Fruit fly (Drosophila melanogaster): ENCODE results near the gene NHP2.

Gene NHP2

DNA sequence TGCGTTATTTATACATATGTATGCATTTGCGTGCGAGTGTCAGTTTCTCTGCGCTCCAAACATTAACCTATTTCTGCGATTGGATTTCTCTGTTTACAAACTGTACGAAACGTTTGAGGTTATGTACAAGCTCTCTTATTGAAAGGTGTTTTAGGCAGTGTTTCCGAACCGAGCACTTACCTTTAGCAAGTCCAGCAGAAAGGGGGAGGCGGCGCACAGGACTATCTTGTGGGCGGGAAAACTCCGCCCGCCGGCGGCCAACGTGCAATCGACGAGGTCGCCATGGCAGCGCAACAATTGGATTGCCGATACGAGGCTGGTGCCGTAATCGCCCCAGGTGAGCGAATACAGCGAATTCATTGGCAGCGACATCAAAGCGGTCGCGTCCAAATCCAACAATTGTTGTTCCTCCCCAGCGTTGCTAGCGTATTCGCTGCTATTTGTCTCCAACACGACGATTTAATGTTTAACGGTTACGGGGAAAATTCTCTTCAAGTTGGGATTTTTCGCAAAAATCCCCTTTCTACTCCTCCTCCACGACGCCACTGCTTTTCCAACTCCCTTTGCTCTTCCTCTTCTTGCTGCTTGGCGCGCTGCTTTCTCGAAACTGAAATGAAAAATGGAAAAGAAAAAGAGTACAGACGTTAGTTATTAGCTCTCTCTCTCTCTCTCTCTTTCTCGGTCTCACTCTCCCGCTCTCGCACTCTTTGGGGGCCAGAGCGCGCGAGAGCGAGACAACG, 45.1 kb downstream of the NHP2 start (continued):
- TF ChIP-seq sr (GFP tag; IDR thresholded peaks at IDR 0.05) (peak; percentile 57), CG7839 (tag; optimal IDR thresholded peaks at IDR 0.05) (peak; percentile 90), CG14050 (GFP tag; IDR thresholded peaks at IDR 0.05) (peak; percentile 89), CG10565 (GFP tag; optimal IDR thresholded peaks at IDR 0.05) (no peak), CG3726 (GFP tag; IDR thresholded peaks at IDR 0.05) (peak; percentile 77; the same call in 1 of the 3 replicates), danr (GFP tag; IDR thresholded peaks at IDR 0.05) (0 out of 2 replicates have a peak, but pooled peaks have one; percentile 57), Ets65A (GFP tag) (peak; percentile 98)

DNA sequence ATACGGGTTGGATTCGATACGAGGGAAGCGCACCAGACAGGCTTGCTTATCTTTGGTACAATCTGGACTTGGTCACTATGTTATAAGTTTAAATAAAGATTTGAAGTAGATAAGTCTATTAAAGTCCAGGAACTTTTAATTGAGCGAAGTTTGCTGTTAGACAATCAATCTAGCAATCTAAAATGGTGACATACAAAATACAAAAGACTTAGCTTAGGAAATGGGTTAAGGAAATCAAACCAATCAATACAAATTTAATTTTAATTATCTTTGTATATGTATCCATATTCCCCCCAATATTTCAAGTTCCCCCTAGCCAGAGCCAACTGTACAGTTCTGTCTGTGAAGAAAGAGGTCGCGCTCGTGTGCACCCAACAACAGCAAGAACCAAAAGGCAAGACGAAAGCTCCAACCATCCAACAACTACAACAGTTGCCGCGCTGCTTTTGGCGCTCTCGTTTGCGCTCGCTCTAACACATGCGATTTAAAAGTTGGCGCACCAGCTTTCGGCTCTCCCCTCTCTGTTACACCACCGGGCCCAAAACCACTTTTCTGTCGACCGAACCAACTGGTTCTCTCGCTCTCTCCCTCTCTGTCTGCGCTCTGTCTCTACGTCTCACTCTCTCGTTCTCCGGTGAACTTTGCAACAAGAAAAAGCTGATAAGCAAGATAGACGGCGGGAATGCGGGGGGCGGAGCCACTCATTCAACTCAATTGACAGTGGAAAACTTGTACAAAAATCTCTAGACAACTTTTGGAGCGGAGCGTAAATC, 45.8 kb downstream of the NHP2 start:
- TF ChIP-seq Scr (GFP tag; IDR thresholded peaks at IDR 0.05; ENCODE audit: partially characterized antibody) (no peak; the same call in 1 of the 2 replicates), Dip2 (GFP tag; IDR thresholded peaks at IDR 0.05) (no peak; the same call in 1 of the 2 replicates), CG34224 (GFP tag; IDR thresholded peaks at IDR 0.05; ENCODE audit: partially characterized antibody) (peak; percentile 69), rib (GFP tag; IDR thresholded peaks at IDR 0.05) (0 out of 2 replicates have a peak, but pooled peaks have one; percentile 48), GATAe (GFP tag; conservative IDR thresholded peaks at IDR 0.05) (no peak), CG10565 (GFP tag; optimal IDR thresholded peaks at IDR 0.05) (peak; percentile 27), CG6813 (GFP tag; optimal IDR thresholded peaks at IDR 0.05) (peak; percentile 57), chinmo (GFP tag; IDR thresholded peaks at IDR 0.05; ENCODE audit: partially characterized antibody) (peak; percentile 98; the same call in 3 of the 4 replicates), Drgx (GFP tag; IDR thresholded peaks at IDR 0.05) (peak; percentile 84), Sry-β (GFP tag; optimal IDR thresholded peaks at IDR 0.05) (no peak), Mes4 (GFP tag; optimal IDR thresholded peaks at IDR 0.05) (peak; percentile 55), CG7963 (GFP tag; IDR thresholded peaks at IDR 0.05; ENCODE audit: partially characterized antibody) (no peak), kay (GFP tag; optimal IDR thresholded peaks at IDR 0.05) (peak; percentile 66), sna (GFP tag; IDR thresholded peaks at IDR 0.05; ENCODE audit: partially characterized antibody) (peak; percentile 39), D19A (tag; optimal IDR thresholded peaks at IDR 0.05) (peak; percentile 83), Sox100B (GFP tag; optimal IDR thresholded peaks at IDR 0.05) (peak; percentile 95), jumu (GFP tag; optimal IDR thresholded peaks at IDR 0.05) (peak; percentile 76), CG17829 (tag; optimal IDR thresholded peaks at IDR 0.05) (peak; percentile 81), Rfx (GFP tag; IDR thresholded peaks at IDR 0.05) (peak; percentile 80), CG7987 (GFP tag; optimal IDR thresholded peaks at IDR 0.05) (peak; percentile 16), CG12659 (GFP tag; optimal IDR thresholded peaks at IDR 0.05) (peak; percentile 95), CG6689 (GFP tag; IDR thresholded peaks at IDR 0.05) (peak; percentile 86), tap (tag; optimal IDR thresholded peaks at IDR 0.05) (peak; percentile 82), CG5180 (GFP tag; optimal IDR thresholded peaks at IDR 0.05) (peak; percentile 80), MESR4 (GFP tag; optimal IDR thresholded peaks at IDR 0.05) (no peak), br (optimal IDR thresholded peaks at IDR 0.05) (no peak), CG8281 (tag; optimal IDR thresholded peaks at IDR 0.05) (peak; percentile 76), CG11247 (GFP tag; IDR thresholded peaks at IDR 0.05) (peak; percentile 75), Neu2 (GFP tag; optimal IDR thresholded peaks at IDR 0.05; ENCODE audit: borderline replicate concordance) (no peak), CG1529 (GFP tag; optimal IDR thresholded peaks at IDR 0.05) (peak; percentile 83), CG8478 (optimal IDR thresholded peaks at IDR 0.05) (peak; percentile 95), CkIIα-i1 (GFP tag; IDR thresholded peaks at IDR 0.05) (no peak), CG17568 (GFP tag; optimal IDR thresholded peaks at IDR 0.05) (peak; percentile 83), CG2202 (tag; optimal IDR thresholded peaks at IDR 0.05) (peak; percentile 38), prd (optimal IDR thresholded peaks at IDR 0.05) (no peak), prd (GFP tag; IDR thresholded peaks at IDR 0.05) (peak; percentile 88), bsh (GFP tag; optimal IDR thresholded peaks at IDR 0.05) (peak; percentile 49 to 74), CG17361 (GFP tag; IDR thresholded peaks at IDR 0.05) (peak; percentile 97), az2 (GFP tag; optimal IDR thresholded peaks at IDR 0.05) (peak; percentile 81), CG31224 (GFP tag; IDR thresholded peaks at IDR 0.05) (peak; percentile 70)

Measured in whole organism, embryonic.